Fruit fly (Drosophila melanogaster) whole organism, embryonic: ENCODE results near the gene LPCAT.
A peak's percentile ranks its signal among the peaks of the same experiment; 100 is the strongest.

Experiments
- C15 ChIP-seq: fragments of 200-800 bp; sonication (Bioruptor generic); IDR thresholded peaks from 3 replicates; pipeline ENCODE4 v1.3.6; 2022; ENCODE audit warnings: missing biosample characterization, missing genetic modification characterization
- CG10565 ChIP-seq: fragments of 200-800 bp; sonication (Bioruptor generic); optimal IDR thresholded peaks from 3 replicates; lab custom pipeline; 2016; ENCODE audit warnings: missing biosample characterization, mild to moderate bottlenecking, missing genetic modification characterization
- CG12155 ChIP-seq: fragments of 200-800 bp; sonication (Bioruptor generic); optimal IDR thresholded peaks from 3 replicates; lab custom pipeline; 2016; ENCODE audit warnings: missing biosample characterization, missing genetic modification characterization
- CG12659 ChIP-seq: fragments of 200-800 bp; sonication (Bioruptor generic); optimal IDR thresholded peaks from 3 replicates; lab custom pipeline; 2017; ENCODE audit warnings: mild to moderate bottlenecking, missing biosample characterization, missing genetic modification reagents, missing genetic modification characterization
- CG12769 ChIP-seq: fragments of 200-800 bp; sonication (Bioruptor generic); optimal IDR thresholded peaks from 2 replicates; lab custom pipeline; 2019; ENCODE audit warnings: missing biosample characterization, mild to moderate bottlenecking, missing genetic modification characterization, moderate library complexity
- CG14014 ChIP-seq: fragments of 200-800 bp; sonication (Bioruptor generic); IDR thresholded peaks from 2 replicates; pipeline ENCODE4 v1.3.6; 2022; ENCODE audit warnings: missing biosample characterization, missing genetic modification characterization
- CG15011 ChIP-seq: fragments of 200-800 bp; sonication (Bioruptor generic); optimal IDR thresholded peaks from 3 replicates; lab custom pipeline; 2018; ENCODE audit warnings: missing biosample characterization, mild to moderate bottlenecking, missing genetic modification characterization
- CG15269 ChIP-seq: fragments of 200-800 bp; sonication (Bioruptor generic); optimal IDR thresholded peaks from 2 replicates; lab custom pipeline; 2018; ENCODE audit warnings: missing biosample characterization, mild to moderate bottlenecking, missing genetic modification characterization, moderate library complexity
- CG17612 ChIP-seq: fragments of 200-800 bp; sonication (Bioruptor generic); IDR thresholded peaks from 2 replicates; pipeline ENCODE4 v1.3.6; 2022; ENCODE audit warnings: missing biosample characterization, missing genetic modification characterization
- CG17912 ChIP-seq: fragments of 200-800 bp; sonication (Bioruptor generic); optimal IDR thresholded peaks from 2 replicates; lab custom pipeline; 2018; ENCODE audit warnings: missing biosample characterization, mild to moderate bottlenecking, missing genetic modification characterization
- CG3065 ChIP-seq: fragments of 200-800 bp; sonication (Bioruptor generic); optimal IDR thresholded peaks from 2 replicates; lab custom pipeline; 2016; ENCODE audit warnings: missing biosample characterization, missing genetic modification characterization
- CG34376 ChIP-seq: fragments of 200-800 bp; sonication (Bioruptor generic); optimal IDR thresholded peaks from 2 replicates; lab custom pipeline; 2018; ENCODE audit warnings: missing biosample characterization, mild to moderate bottlenecking, missing genetic modification characterization
- CG34422 ChIP-seq: fragments of 200-800 bp; sonication (Bioruptor generic); IDR thresholded peaks from 3 replicates; pipeline ENCODE4 v1.3.6; 2022; ENCODE audit warnings: missing biosample characterization, missing genetic modification characterization
- CG6272 ChIP-seq: fragments of 200-800 bp; sonication (Bioruptor generic); IDR thresholded peaks from 2 replicates; pipeline ENCODE4 v1.3.6; 2022; ENCODE audit warnings: missing biosample characterization, missing genetic modification characterization
- CG6813 ChIP-seq: fragments of 200-800 bp; sonication (Bioruptor generic); optimal IDR thresholded peaks from 2 replicates; lab custom pipeline; 2017; ENCODE audit warnings: missing biosample characterization, missing genetic modification characterization, mild to moderate bottlenecking, moderate library complexity, missing genetic modification reagents
- CG7987 ChIP-seq: fragments of 200-800 bp; sonication (Bioruptor generic); optimal IDR thresholded peaks from 2 replicates; lab custom pipeline; 2018; ENCODE audit warnings: missing biosample characterization, mild to moderate bottlenecking, missing genetic modification characterization, moderate library complexity
- CG8281 ChIP-seq: fragments of 200-800 bp; sonication (Bioruptor generic); optimal IDR thresholded peaks from 2 replicates; lab custom pipeline; 2018; ENCODE audit warnings: missing biosample characterization, mild to moderate bottlenecking, missing genetic modification characterization, moderate library complexity
- CG8478 ChIP-seq: fragments of >200 bp; optimal IDR thresholded peaks from 2 replicates; lab custom pipeline; 2018
- CG9727 ChIP-seq: fragments of 200-800 bp; sonication (Bioruptor generic); optimal IDR thresholded peaks from 3 replicates; lab custom pipeline; 2017; ENCODE audit warnings: missing biosample characterization, mild to moderate bottlenecking, missing genetic modification characterization
- D19B ChIP-seq: fragments of 200-800 bp; sonication (Bioruptor generic); optimal IDR thresholded peaks from 2 replicates; lab custom pipeline; 2017; ENCODE audit warnings: missing biosample characterization, mild to moderate bottlenecking, missing genetic modification characterization
- Dek ChIP-seq: fragments of 200-800 bp; sonication (Bioruptor generic); optimal IDR thresholded peaks from 3 replicates; lab custom pipeline; 2019; ENCODE audit warnings: missing biosample characterization, mild to moderate bottlenecking, missing genetic modification characterization, moderate library complexity
- Dip3 ChIP-seq: fragments of 200-800 bp; sonication (Bioruptor generic); optimal IDR thresholded peaks from 3 replicates; lab custom pipeline; 2016; ENCODE audit warnings: missing biosample characterization, missing genetic modification characterization
- Drgx ChIP-seq: fragments of 200-800 bp; sonication (Bioruptor generic); IDR thresholded peaks from 2 replicates; pipeline ENCODE4 v1.3.6; 2022; ENCODE audit warnings: missing biosample characterization, missing genetic modification characterization
- E2f2 ChIP-seq: fragments of 200-800 bp; sonication (Bioruptor generic); IDR thresholded peaks from 2 replicates; pipeline ENCODE4 v1.3.6; 2022; ENCODE audit warnings: missing biosample characterization, missing genetic modification characterization
- ERR ChIP-seq: fragments of 200-800 bp; sonication (Bioruptor generic); optimal IDR thresholded peaks from 2 replicates; lab custom pipeline; 2016; ENCODE audit warnings: missing biosample characterization, missing genetic modification characterization
- Hmr ChIP-seq: fragments of 200-800 bp; sonication (Bioruptor generic); optimal IDR thresholded peaks from 3 replicates; lab custom pipeline; 2017; ENCODE audit warnings: mild to moderate bottlenecking, missing biosample characterization, missing genetic modification reagents, missing genetic modification characterization
- NK7.1 ChIP-seq: fragments of 200-800 bp; sonication (Bioruptor generic); optimal IDR thresholded peaks from 3 replicates; lab custom pipeline; 2016; ENCODE audit warnings: missing biosample characterization, missing genetic modification characterization
- Optix ChIP-seq: fragments of 200-800 bp; sonication (Bioruptor generic); IDR thresholded peaks from 3 replicates; pipeline ENCODE4 v1.3.6; 2022; ENCODE audit warnings: missing biosample characterization, missing genetic modification characterization
- Rfx ChIP-seq: fragments of 200-800 bp; sonication (Bioruptor generic); IDR thresholded peaks from 2 replicates; pipeline ENCODE4 v1.3.6; 2022; ENCODE audit warnings: missing biosample characterization, missing genetic modification characterization
- Taf1 ChIP-seq: fragments of 200-800 bp; sonication (Bioruptor generic); IDR thresholded peaks from 2 replicates; pipeline ENCODE4 v1.3.6; 2022; ENCODE audit warnings: missing biosample characterization, missing genetic modification characterization
- bcd ChIP-seq: fragments of 200-800 bp; sonication (Bioruptor generic); optimal IDR thresholded peaks from 2 replicates; lab custom pipeline; 2017; ENCODE audit warnings: missing biosample characterization, mild to moderate bottlenecking, missing genetic modification characterization
- ci ChIP-seq: fragments of 200-800 bp; sonication (Bioruptor generic); IDR thresholded peaks from 3 replicates; pipeline ENCODE4 v1.3.6; 2022; ENCODE audit warnings: missing biosample characterization, missing genetic modification characterization
- crol ChIP-seq: fragments of 200-800 bp; sonication (Bioruptor generic); IDR thresholded peaks from 2 replicates; pipeline ENCODE4 v1.3.6; 2022; ENCODE audit warnings: missing biosample characterization, missing genetic modification characterization
- ftz-f1 ChIP-seq: fragments of 200-800 bp; sonication (Bioruptor generic); optimal IDR thresholded peaks from 2 replicates; lab custom pipeline; 2016; ENCODE audit warnings: missing biosample characterization, missing genetic modification characterization
- gem ChIP-seq: fragments of 200-800 bp; sonication (Bioruptor generic); optimal IDR thresholded peaks from 2 replicates; lab custom pipeline; 2019; ENCODE audit warnings: missing biosample characterization, mild to moderate bottlenecking, missing genetic modification characterization, moderate library complexity
- grau ChIP-seq: fragments of 200-800 bp; optimal IDR thresholded peaks from 3 replicates; lab custom pipeline; 2019; ENCODE audit warnings: missing biosample characterization, mild to moderate bottlenecking, missing genetic modification characterization, moderate library complexity
- h ChIP-seq: fragments of >200 bp; optimal IDR thresholded peaks from 2 replicates; lab custom pipeline; 2017
- lbe ChIP-seq: fragments of 200-800 bp; sonication (Bioruptor generic); optimal IDR thresholded peaks from 2 replicates; lab custom pipeline; 2016; ENCODE audit warnings: missing biosample characterization, mild to moderate bottlenecking, missing genetic modification characterization
- lilli ChIP-seq: fragments of 200-800 bp; sonication (Bioruptor generic); optimal IDR thresholded peaks from 3 replicates; lab custom pipeline; 2016; ENCODE audit warnings: missing biosample characterization, missing genetic modification characterization
- mld ChIP-seq: fragments of 200-800 bp; sonication (Bioruptor generic); IDR thresholded peaks from 3 replicates; pipeline ENCODE4 v1.3.6; 2022; ENCODE audit warnings: missing biosample characterization, missing genetic modification characterization; ENCODE audit not compliant: partially characterized antibody
- nau ChIP-seq: fragments of 200-800 bp; sonication (Bioruptor generic); optimal IDR thresholded peaks from 3 replicates; lab custom pipeline; 2017; ENCODE audit warnings: missing biosample characterization, mild to moderate bottlenecking, missing genetic modification characterization, missing genetic modification reagents
- nerfin-1 ChIP-seq: fragments of 200-800 bp; sonication (Bioruptor generic); optimal IDR thresholded peaks from 3 replicates; lab custom pipeline; 2019; ENCODE audit warnings: missing biosample characterization, mild to moderate bottlenecking, missing genetic modification characterization, moderate library complexity
- org-1 ChIP-seq: fragments of 200-800 bp; sonication (Bioruptor generic); optimal IDR thresholded peaks from 2 replicates; lab custom pipeline; 2017; ENCODE audit warnings: missing biosample characterization, missing genetic modification characterization
- pita ChIP-seq: fragments of 200-800 bp; sonication (Bioruptor generic); optimal IDR thresholded peaks from 2 replicates; lab custom pipeline; 2017; ENCODE audit warnings: missing biosample characterization, mild to moderate bottlenecking, missing genetic modification characterization
- ranshi ChIP-seq: fragments of 200-800 bp; sonication (Bioruptor generic); IDR thresholded peaks from 2 replicates; pipeline ENCODE4 v1.3.6; 2022; ENCODE audit warnings: missing biosample characterization, missing genetic modification characterization
- row ChIP-seq: fragments of 200-800 bp; sonication (Bioruptor generic); IDR thresholded peaks from 3 replicates; pipeline ENCODE4 v1.3.6; 2022; ENCODE audit warnings: missing biosample characterization, missing genetic modification characterization
- scrt ChIP-seq: fragments of 200-800 bp; sonication (Bioruptor generic); optimal IDR thresholded peaks from 2 replicates; lab custom pipeline; 2018; ENCODE audit warnings: missing biosample characterization, mild to moderate bottlenecking, missing genetic modification characterization, moderate library complexity
- seq ChIP-seq: fragments of 200-800 bp; sonication (Bioruptor generic); IDR thresholded peaks from 2 replicates; pipeline ENCODE4 v1.3.6; 2022; ENCODE audit warnings: missing biosample characterization, missing genetic modification characterization

Gene LPCAT

DNA sequence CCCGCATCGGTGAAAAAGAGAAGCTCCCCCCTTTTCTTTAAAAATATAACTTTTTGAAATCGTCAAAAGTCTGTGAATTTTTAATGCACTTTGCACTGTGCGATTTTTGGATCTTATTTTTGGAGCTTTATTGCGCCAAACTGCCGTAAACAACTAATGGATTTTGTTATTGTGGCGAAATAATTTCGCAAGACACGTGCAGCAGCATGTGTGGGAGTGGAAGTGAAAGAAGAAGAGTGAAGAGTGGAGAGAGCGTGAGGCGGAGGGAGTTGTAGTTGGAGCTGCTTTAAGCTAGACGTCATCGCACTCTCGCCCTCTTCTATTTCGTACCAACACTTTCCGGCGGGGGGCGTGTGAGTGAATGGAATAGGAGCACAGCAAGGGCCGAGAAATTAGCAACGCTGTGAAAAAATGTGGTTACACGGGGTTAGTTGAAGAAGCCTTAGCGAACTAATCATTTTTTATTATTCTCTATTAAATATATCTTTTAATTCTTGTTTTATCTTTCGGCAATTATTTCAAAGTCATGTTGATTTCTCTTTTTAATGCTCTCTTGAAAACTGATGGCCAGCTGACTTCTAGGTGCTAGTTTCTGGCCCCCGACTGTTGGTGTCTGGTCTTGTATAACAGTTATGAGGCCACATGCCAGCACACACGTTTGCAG, 3.8 kb upstream of the LPCAT start (continued):
- peak; percentile 88 for TF ChIP-seq ranshi (GFP tag; lab: Robert Waterston, UW)
- TF ChIP-seq row, result peak; percentile 97
- TF ChIP-seq mld (GFP tag; lab: Robert Waterston, UW), result no peak

DNA sequence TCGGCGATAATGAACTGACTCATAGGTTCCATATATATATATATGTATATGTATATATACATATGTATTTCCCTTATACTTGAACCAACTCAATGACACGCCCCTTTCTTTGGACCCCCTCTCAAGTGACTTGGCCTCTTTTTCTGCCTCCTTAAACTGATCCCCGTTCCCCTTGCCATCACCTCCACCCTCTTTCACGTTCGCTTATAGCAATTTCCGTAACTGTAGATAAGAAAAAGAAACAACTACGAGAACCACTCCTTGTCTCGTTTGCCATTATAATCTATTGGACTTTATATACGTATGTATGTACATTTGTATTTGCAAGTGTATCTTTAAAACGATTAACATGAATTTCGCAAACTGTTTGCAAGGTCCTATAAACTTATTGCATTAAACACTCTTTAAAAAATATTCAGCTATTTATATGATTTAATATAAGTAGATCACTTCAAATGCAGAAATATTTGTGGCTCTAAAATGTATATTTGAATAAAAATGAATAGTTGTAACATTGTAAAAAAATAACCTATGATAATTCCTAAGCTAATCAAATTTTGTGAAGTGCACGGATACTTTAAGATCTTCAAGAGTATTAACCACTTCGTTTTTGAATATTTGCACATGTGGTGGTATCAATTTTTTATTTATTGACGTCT, 3.0 kb upstream of the LPCAT start:
- TF ChIP-seq ERR (GFP tag; lab: Kevin White, UChicago) (no peak), ci (GFP tag; lab: Robert Waterston, UW) (no peak), CG3065 (no peak), Optix (GFP tag; lab: Robert Waterston, UW) (no peak), CG6272 (GFP tag; lab: Robert Waterston, UW) (no peak), CG10565 (GFP tag; lab: Kevin White, UChicago) (no peak), CG12769 (tag; lab: Kevin White, UChicago) (peak; percentile 24), Taf1 (GFP tag; lab: Robert Waterston, UW) (0 out of 2 replicates have a peak, but pooled peaks have one; percentile 13), grau (tag; lab: Kevin White, UChicago) (peak; percentile 63), CG7987 (GFP tag; lab: Kevin White, UChicago) (no peak), h (lab: Kevin White, UChicago) (no peak), Rfx (GFP tag; lab: Robert Waterston, UW) (peak; percentile 18; the same call in 1 of the 2 replicates), nerfin-1 (tag; lab: Kevin White, UChicago) (no peak), nau (no peak), CG8281 (tag; lab: Kevin White, UChicago) (peak; percentile 10), CG34422 (GFP tag; lab: Robert Waterston, UW) (no peak), D19B (peak; percentile 43), org-1 (peak; percentile 31), CG15269 (peak; percentile 6), pita (GFP tag; lab: Kevin White, UChicago) (no peak), ftz-f1 (no peak), Drgx (GFP tag; lab: Robert Waterston, UW) (peak; percentile 51; the same call in 1 of the 2 replicates), bcd (GFP tag; lab: Kevin White, UChicago) (peak; percentile 6), CG17612 (no peak), gem (peak; percentile 49), CG9727 (GFP tag; lab: Kevin White, UChicago) (peak; percentile 25), seq (GFP tag; lab: Robert Waterston, UW) (no peak), NK7.1 (GFP tag; lab: Kevin White, UChicago) (no peak), E2f2 (GFP tag; lab: Robert Waterston, UW) (no peak), row (peak; percentile 29; the same call in 1 of the 3 replicates), crol (GFP tag; lab: Robert Waterston, UW) (peak; percentile 68), Dip3 (GFP tag; lab: Kevin White, UChicago) (peak; percentile 23), CG12155 (peak; percentile 19), Dek (tag; lab: Kevin White, UChicago) (peak; percentile 34), CG17912 (no peak), lbe (GFP tag; lab: Kevin White, UChicago) (peak; percentile 44), CG14014 (no peak), C15 (GFP tag; lab: Robert Waterston, UW) (no peak), CG6813 (GFP tag; lab: Kevin White, UChicago) (no peak), scrt (peak; percentile 24), CG15011 (GFP tag; lab: Kevin White, UChicago) (peak; percentile 36), Hmr (GFP tag; lab: Kevin White, UChicago) (peak; percentile 70), lilli (GFP tag; lab: Kevin White, UChicago) (peak; percentile 50), CG34376 (GFP tag; lab: Kevin White, UChicago) (peak; percentile 32), CG12659 (GFP tag; lab: Kevin White, UChicago) (no peak), CG8478 (lab: Kevin White, UChicago) (no peak)
